Worm (Caenorhabditis elegans) whole organism, young adult: ENCODE results near the gene tre-4.
"Not testable (repeated sequence)": the region's sequence is repeated elsewhere in the genome, so short reads cannot be mapped to it uniquely, and the experiment has no call there.

ENCODE experiments used
- B0035.1 ChIP-seq: sonication (generic microtip); optimal IDR thresholded peaks from 2 replicates; lab custom pipeline; 2016; ENCODE audit warnings: missing genetic modification characterization, mild to moderate bottlenecking, missing compliant biosample characterization, missing genotype, missing genetic modification reagents
- B0261.1 ChIP-seq: sonication (generic microtip); optimal IDR thresholded peaks from 2 replicates; lab custom pipeline; 2016; ENCODE audit warnings: mild to moderate bottlenecking, missing genetic modification characterization, moderate library complexity, missing compliant biosample characterization
- D2030.7 ChIP-seq: fragments of 200-800 bp; sonication (Bioruptor generic); IDR thresholded peaks from 2 replicates; pipeline ENCODE4 v1.3.6; 2022; ENCODE audit warnings: missing genetic modification reagents, missing genetic modification characterization, missing compliant biosample characterization
- F57C9.4 ChIP-seq: sonication (generic microtip); optimal IDR thresholded peaks from 2 replicates; lab custom pipeline; 2017; ENCODE audit warnings: mild to moderate bottlenecking, missing genetic modification characterization, missing compliant biosample characterization
- T07F8.4 ChIP-seq: sonication (generic microtip); optimal IDR thresholded peaks from 2 replicates; lab custom pipeline; 2016; ENCODE audit warnings: mild to moderate bottlenecking, missing genetic modification characterization, moderate library complexity, missing compliant biosample characterization
- Y79H2A.3 ChIP-seq: fragments of 200-800 bp; sonication (Bioruptor generic); conservative IDR thresholded peaks from 2 replicates; pipeline ENCODE4 v1.3.6; 2022; ENCODE audit warnings: missing genetic modification reagents, missing genetic modification characterization, missing compliant biosample characterization
- ama-1 ChIP-seq, 3 experiments: fragments of 150-350 bp in 1 of 3; sonication (generic microtip) in 2 of 3; optimal IDR thresholded peaks; 2 replicates each; lab custom pipeline; 2014 to 2018; ENCODE audit warnings: missing biosample characterization in 2 of 3, missing genetic modification characterization in 2 of 3, missing genetic modification reagents in 2 of 3
- atf-7 ChIP-seq: sonication (generic microtip); optimal IDR thresholded peaks from 2 replicates; lab custom pipeline; 2017; ENCODE audit warnings: mild to moderate bottlenecking, missing genetic modification characterization, missing compliant biosample characterization
- attf-5 ChIP-seq: fragments of 200-800 bp; sonication (Bioruptor generic); optimal IDR thresholded peaks from 2 replicates; lab custom pipeline; 2018; ENCODE audit warnings: mild to moderate bottlenecking, missing genetic modification characterization, missing compliant biosample characterization
- cebp-1 ChIP-seq, 2 experiments: fragments of 200-800 bp in 1 of 2; sonication (Bioruptor generic) in 1 of 2; sonication (generic microtip) in 1 of 2; IDR thresholded peaks in 1 of 2; optimal IDR thresholded peaks in 1 of 2; 2 replicates each; pipeline versions ENCODE4 v1.3.6 to Lab custom; 2017 to 2022; ENCODE audit warnings: missing compliant biosample characterization in 2 of 2, missing genetic modification characterization in 2 of 2, mild to moderate bottlenecking in 1 of 2, missing genetic modification reagents in 1 of 2, moderate library complexity in 1 of 2
- ceh-40 ChIP-seq: fragments of 200-800 bp; sonication (Bioruptor generic); IDR thresholded peaks from 2 replicates; pipeline ENCODE4 v1.3.6; 2022; ENCODE audit warnings: missing genetic modification characterization, missing compliant biosample characterization
- ceh-58 ChIP-seq: fragments of 200-800 bp; sonication (Bioruptor generic); IDR thresholded peaks from 2 replicates; pipeline ENCODE4 v1.3.6; 2022; ENCODE audit warnings: missing genetic modification characterization, missing compliant biosample characterization
- ceh-79 ChIP-seq: sonication (generic microtip); optimal IDR thresholded peaks from 2 replicates; lab custom pipeline; 2017; ENCODE audit warnings: mild to moderate bottlenecking, missing genetic modification characterization, missing compliant biosample characterization
- ceh-91 ChIP-seq: fragments of 200-800 bp; sonication (Bioruptor generic); IDR thresholded peaks from 2 replicates; pipeline ENCODE4 v1.3.6; 2022; ENCODE audit warnings: missing genetic modification reagents, missing genetic modification characterization, missing compliant biosample characterization
- chd-7 ChIP-seq: sonication (generic microtip); optimal IDR thresholded peaks from 2 replicates; lab custom pipeline; 2016; ENCODE audit warnings: mild to moderate bottlenecking, missing genetic modification characterization, moderate library complexity, missing compliant biosample characterization
- die-1 ChIP-seq: sonication (generic microtip); optimal IDR thresholded peaks from 2 replicates; lab custom pipeline; 2016; ENCODE audit warnings: missing genotype, mild to moderate bottlenecking, missing genetic modification characterization, missing compliant biosample characterization
- dpl-1 ChIP-seq: fragments of 150-350 bp; optimal IDR thresholded peaks from 2 replicates; lab custom pipeline; 2014; ENCODE audit warnings: missing biosample characterization, missing genetic modification reagents, missing genetic modification characterization
- egl-18 ChIP-seq: fragments of 200-800 bp; sonication (Bioruptor generic); IDR thresholded peaks from 2 replicates; pipeline ENCODE4 v1.3.6; 2022; ENCODE audit warnings: missing genetic modification reagents, missing genetic modification characterization, missing compliant biosample characterization
- ekl-4 ChIP-seq: fragments of 200-800 bp; sonication (Bioruptor generic); IDR thresholded peaks from 2 replicates; pipeline ENCODE4 v1.3.6; 2022; ENCODE audit warnings: missing genetic modification reagents, missing genetic modification characterization, missing compliant biosample characterization
- ets-4 ChIP-seq: fragments of 200-800 bp; sonication (Bioruptor generic); optimal IDR thresholded peaks from 2 replicates; lab custom pipeline; 2018; ENCODE audit warnings: mild to moderate bottlenecking, missing genetic modification characterization, missing compliant biosample characterization
- him-1 ChIP-seq: sonication (generic microtip); optimal IDR thresholded peaks from 2 replicates; lab custom pipeline; 2016; ENCODE audit warnings: missing genotype, missing genetic modification reagents, missing genetic modification characterization, missing compliant biosample characterization
- hlh-12 ChIP-seq: sonication (generic microtip); optimal IDR thresholded peaks from 2 replicates; lab custom pipeline; 2016; ENCODE audit warnings: missing genetic modification characterization, missing compliant biosample characterization
- hmg-1.2 ChIP-seq: fragments of 200-800 bp; sonication (Bioruptor generic); IDR thresholded peaks from 2 replicates; pipeline ENCODE4 v1.3.6; 2022; ENCODE audit warnings: missing genetic modification reagents, missing genetic modification characterization, missing compliant biosample characterization
- lin-26 ChIP-seq: fragments of 200-800 bp; sonication (Bioruptor generic); IDR thresholded peaks from 2 replicates; pipeline ENCODE4 v1.3.6; 2022; ENCODE audit warnings: missing genetic modification reagents, missing genetic modification characterization, missing compliant biosample characterization
- mcd-1 ChIP-seq: fragments of 200-800 bp; sonication (Bioruptor generic); IDR thresholded peaks from 2 replicates; pipeline ENCODE4 v1.3.6; 2022; ENCODE audit warnings: missing genetic modification reagents, missing genetic modification characterization, missing compliant biosample characterization
- mxl-1 ChIP-seq: sonication (generic microtip); optimal IDR thresholded peaks from 2 replicates; lab custom pipeline; 2016; ENCODE audit warnings: missing genetic modification characterization, missing compliant biosample characterization
- nfyb-1 ChIP-seq: fragments of 200-800 bp; sonication (Bioruptor generic); IDR thresholded peaks from 2 replicates; pipeline ENCODE4 v1.3.6; 2022; ENCODE audit warnings: missing genetic modification reagents, missing genetic modification characterization, missing compliant biosample characterization
- nhr-80 ChIP-seq: sonication (generic microtip); optimal IDR thresholded peaks from 2 replicates; lab custom pipeline; 2016; ENCODE audit warnings: missing genetic modification characterization, missing compliant biosample characterization
- pbrm-1 ChIP-seq: fragments of 200-800 bp; sonication (Bioruptor generic); IDR thresholded peaks from 2 replicates; pipeline ENCODE4 v1.3.6; 2022; ENCODE audit warnings: missing genetic modification reagents, missing genetic modification characterization, missing compliant biosample characterization
- rpc-1 ChIP-seq, 2 experiments: fragments of 150-350 bp in 1 of 2; sonication (generic microtip) in 1 of 2; optimal IDR thresholded peaks; 2 replicates each; lab custom pipeline; 2014 to 2018; ENCODE audit warnings: missing biosample characterization in 1 of 2, missing genetic modification characterization in 1 of 2, missing genetic modification reagents in 1 of 2, missing genotype in 1 of 2
- snpc-1.3 ChIP-seq: sonication (generic microtip); optimal IDR thresholded peaks from 2 replicates; lab custom pipeline; 2017; ENCODE audit warnings: missing genetic modification characterization, mild to moderate bottlenecking, missing compliant biosample characterization, antibody characterized with exemption, moderate library complexity, missing genotype, missing genetic modification reagents; ENCODE audit not compliant: insufficient read depth
- snpc-3.4 ChIP-seq: sonication (generic microtip); optimal IDR thresholded peaks from 2 replicates; lab custom pipeline; 2017; ENCODE audit warnings: missing genetic modification characterization, mild to moderate bottlenecking, missing compliant biosample characterization, antibody characterized with exemption, moderate library complexity, missing genotype, missing genetic modification reagents
- snpc-4 ChIP-seq, 5 experiments: fragments of 150-350 bp in 1 of 5; sonication (generic microtip) in 4 of 5; optimal IDR thresholded peaks; 2 replicates each; lab custom pipeline; 2014 to 2018; ENCODE audit warnings: missing genetic modification characterization in 5 of 5, missing biosample characterization in 3 of 5, antibody characterized with exemption in 2 of 5, mild to moderate bottlenecking in 2 of 5, missing compliant biosample characterization in 2 of 5, missing genotype in 2 of 5, moderate library complexity in 2 of 5, missing genetic modification reagents in 1 of 5
- tbp1 ChIP-seq: fragments of 200-800 bp; sonication (Bioruptor generic); optimal IDR thresholded peaks from 2 replicates; lab custom pipeline; 2018; ENCODE audit warnings: mild to moderate bottlenecking, missing genetic modification characterization, missing compliant biosample characterization
- unc-130 ChIP-seq: sonication (generic microtip); optimal IDR thresholded peaks from 2 replicates; lab custom pipeline; 2016; ENCODE audit warnings: missing genetic modification reagents, missing genetic modification characterization, missing compliant biosample characterization
- ztf-25 ChIP-seq: fragments of 200-800 bp; sonication (Bioruptor generic); IDR thresholded peaks from 2 replicates; pipeline ENCODE4 v1.3.6; 2022; ENCODE audit warnings: missing genetic modification reagents, missing genetic modification characterization, missing compliant biosample characterization
- ztf-28 ChIP-seq: fragments of 200-800 bp; sonication (Bioruptor generic); IDR thresholded peaks from 2 replicates; pipeline ENCODE4 v1.3.6; 2022; ENCODE audit warnings: missing genetic modification reagents, missing genetic modification characterization, missing compliant biosample characterization

Gene tre-4

ce11 chrX:13471855-13472254 lies at the start of gene tre-4:
Gene tre-4, plus strand, starts transcription at chrX:13472155.
- no peak for TF ChIP-seq B0035.1
- peak; percentile 22 for TF ChIP-seq nhr-80 (tag; lab: Kevin White, UChicago)

ce11 chrX:13423340-13423739 lies 48.6 kb upstream of the tre-4 start, which contains the start of gene fkh-3:
Gene fkh-3, minus strand, starts transcription at chrX:13423440.
- TF ChIP-seq nfyb-1, result no peak
- TF ChIP-seq nhr-80 (tag; lab: Kevin White, UChicago), result no peak
- TF ChIP-seq dpl-1 (GFP tag; lab: Kevin White, UChicago), result no peak
- no peak for TF ChIP-seq ztf-25 (GFP tag; lab: Robert Waterston, UW)
- no peak for TF ChIP-seq mxl-1 (tag; lab: Kevin White, UChicago)
- no peak for TF ChIP-seq ceh-40 (GFP tag; lab: Robert Waterston, UW)
- TF ChIP-seq atf-7, result no peak
- no peak for TF ChIP-seq attf-5
- no peak for TF ChIP-seq die-1 (tag; lab: Kevin White, UChicago)
- no peak for TF ChIP-seq hmg-1.2 (GFP tag; lab: Robert Waterston, UW)
- TF ChIP-seq unc-130, result no peak

ce11 chrX:13428755-13429154 lies 43.2 kb upstream of the tre-4 start, which contains the start of gene fkh-4:
Gene fkh-4, minus strand, starts transcription at chrX:13428855.
- TF ChIP-seq ceh-58; egl-18 (GFP tag; lab: Robert Waterston, UW); Y79H2A.3 (GFP tag; lab: Robert Waterston, UW): not testable (repeated sequence)

- not testable (repeated sequence) for TF ChIP-seq hlh-12; ets-4 (GFP tag; lab: Kevin White, UChicago); mcd-1
These were observed 40.6 kb upstream of the tre-4 start, which contains the start of gene C29F7.10 for ce11 chrX:13431388-13431787. Gene C29F7.10, minus strand, starts transcription at chrX:13431488.

ce11 chrX:13435116-13435515 lies 36.8 kb upstream of the tre-4 start:
- TF ChIP-seq ekl-4 (GFP tag; lab: Robert Waterston, UW) (no peak), chd-7 (tag; lab: Kevin White, UChicago) (no peak), ceh-79 (tag; lab: Kevin White, UChicago) (no peak)

ce11 chrX:13435790-13436472 lies 36.0 kb upstream of the tre-4 start, which contains the start of gene jmjd-3.3:
Gene jmjd-3.3, plus strand, starts transcription at chrX:13436422.
- TF ChIP-seq snpc-4 (GFP tag; optimal IDR thresholded peaks at IDR 0.05; lab: Kevin White, UChicago) (no peak), snpc-4 (tag; optimal IDR thresholded peaks at IDR 0.05; lab: Kevin White, UChicago) (peak in 1 of 4 experiments; percentile 47), pbrm-1 (GFP tag; lab: Robert Waterston, UW) (no peak), snpc-3.4 (peak; percentile 35), F57C9.4 (tag; lab: Kevin White, UChicago) (no peak), lin-26 (GFP tag; lab: Robert Waterston, UW) (peak; percentile 44; the same call in 1 of the 2 replicates), D2030.7 (GFP tag; lab: Robert Waterston, UW) (peak; percentile 58; the same call in 1 of the 2 replicates), snpc-1.3 (tag; lab: Kevin White, UChicago) (peak; percentile 22), him-1 (tag; lab: Kevin White, UChicago) (peak; percentile 2), cebp-1 (GFP tag; IDR thresholded peaks at IDR 0.05; lab: Robert Waterston, UW) (no peak), cebp-1 (tag; optimal IDR thresholded peaks at IDR 0.05; lab: Kevin White, UChicago) (no peak), tbp1 (GFP tag; lab: Kevin White, UChicago) (peak; percentile 81), B0261.1 (tag; lab: Kevin White, UChicago) (peak; percentile 61), T07F8.4 (tag; lab: Kevin White, UChicago) (no peak), rpc-1 (optimal IDR thresholded peaks at IDR 0.05; lab: Kevin White, UChicago) (peak; percentile 59), rpc-1 (tag; optimal IDR thresholded peaks at IDR 0.05; lab: Kevin White, UChicago) (peak; percentile 82), die-1 (tag; lab: Kevin White, UChicago) (peak; percentile 20), ceh-91 (no peak), ztf-28 (GFP tag; lab: Robert Waterston, UW) (no peak), ama-1 (optimal IDR thresholded peaks at IDR 0.05; lab: Kevin White, UChicago) (no peak), ama-1 (GFP tag; optimal IDR thresholded peaks at IDR 0.05; lab: Kevin White, UChicago) (peak in 1 of 2 experiments; percentile 26)
- TF ChIP-seq, all 124 proteins: peak for 11
